Worm (Caenorhabditis elegans): ENCODE data around the gene lgc-14.

lgc-14 gene

DNA sequence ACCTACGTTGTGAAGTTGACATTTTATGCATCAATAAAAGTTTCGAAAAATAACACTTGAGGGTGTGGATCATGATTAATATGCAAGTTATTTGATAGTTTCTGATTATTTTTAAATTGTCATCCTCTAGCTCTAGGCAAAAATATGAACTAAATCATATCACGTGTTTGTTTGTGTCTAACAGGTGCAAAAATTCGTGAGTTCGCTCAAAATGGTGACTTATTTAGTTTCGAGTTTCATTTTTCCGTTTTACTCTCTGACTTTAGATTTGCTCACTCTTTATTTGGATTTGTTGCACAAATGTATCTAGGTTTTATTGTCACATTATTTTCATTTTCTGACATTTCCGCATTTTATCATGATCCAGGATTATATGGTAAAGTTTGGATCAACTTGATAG, 7.0 kb downstream of the lgc-14 start, which contains the start of gene lgc-16:
Gene lgc-16 (plus strand): TSS at position 301 of the 400 bp plus-strand sequence.
- TF ChIP-seq flt-1 (GFP tag; IDR thresholded peaks at IDR 0.05) = no peak
- TF ChIP-seq ztf-23 (GFP tag; IDR thresholded peaks at IDR 0.05) = no peak
- no peak for TF ChIP-seq cog-1 (tag; optimal IDR thresholded peaks at IDR 0.05)
- no peak for TF ChIP-seq ztf-29 (GFP tag; IDR thresholded peaks at IDR 0.05)
- no peak for TF ChIP-seq T22C8.4 (GFP tag; IDR thresholded peaks at IDR 0.05)

DNA sequence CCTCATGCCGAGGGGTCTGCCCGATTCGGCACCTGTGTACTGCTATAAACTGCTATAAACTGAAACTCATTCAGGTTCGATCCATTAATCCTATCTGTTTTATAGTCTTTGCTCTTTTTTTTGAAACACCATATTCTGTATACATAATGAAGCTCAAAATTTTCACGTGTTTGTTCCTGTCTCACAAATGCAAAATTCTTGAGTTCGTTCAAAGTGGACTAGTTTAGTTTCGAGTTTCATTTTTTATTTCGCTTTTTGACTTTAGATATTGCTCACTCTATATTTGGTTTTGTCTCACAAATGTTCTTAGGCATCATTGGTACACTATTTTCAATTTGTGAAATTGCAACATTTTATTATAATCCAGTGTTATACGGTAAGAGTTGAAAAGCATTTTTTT, 10.0 kb downstream of the lgc-14 start, which contains the start of gene lgc-17:
Gene lgc-17 (plus strand): TSS at position 301 of the 400 bp plus-strand sequence.
- TF ChIP-seq ztf-29 (GFP tag; IDR thresholded peaks at IDR 0.05) (no peak), ztf-23 (GFP tag; IDR thresholded peaks at IDR 0.05) (no peak), cog-1 (tag; optimal IDR thresholded peaks at IDR 0.05) (no peak), flt-1 (GFP tag; IDR thresholded peaks at IDR 0.05) (no peak), klf-2 (GFP tag; conservative IDR thresholded peaks at IDR 0.05) (no peak), ref-1 (GFP tag; conservative IDR thresholded peaks at IDR 0.05) (no peak)

DNA sequence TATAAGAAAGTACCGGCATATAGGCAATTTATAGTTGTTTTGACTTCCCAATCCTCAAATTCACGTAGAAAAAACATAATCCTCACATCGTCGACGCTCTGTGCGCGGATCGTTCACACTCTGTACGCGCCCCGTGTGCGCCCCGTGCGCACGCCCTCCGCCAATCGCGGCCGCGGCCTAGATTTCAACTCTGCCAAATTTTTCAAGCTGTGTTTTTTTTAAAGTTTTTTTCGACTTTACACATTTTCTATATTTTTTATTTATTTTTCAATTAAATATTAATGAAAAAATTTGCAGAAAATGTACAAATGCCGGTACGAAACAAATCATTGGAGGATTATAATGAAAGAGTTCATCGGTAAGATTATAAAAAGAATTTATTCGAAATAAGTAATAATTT, 11.8 kb downstream of the lgc-14 start, which contains the start of gene T01H10.11:
Gene T01H10.11 (plus strand): TSS at position 301 of the 400 bp plus-strand sequence.
- TF ChIP-seq ztf-29 (GFP tag; IDR thresholded peaks at IDR 0.05) (no peak), flt-1 (GFP tag; IDR thresholded peaks at IDR 0.05) (no peak), klf-2 (GFP tag; conservative IDR thresholded peaks at IDR 0.05) (no peak), ztf-23 (GFP tag; IDR thresholded peaks at IDR 0.05) (no peak), ref-1 (GFP tag; conservative IDR thresholded peaks at IDR 0.05) (no peak), med-1 (GFP tag; optimal IDR thresholded peaks at IDR 0.05; ENCODE audit: insufficient read depth) (no peak), T22C8.4 (GFP tag; IDR thresholded peaks at IDR 0.05) (no peak), tab-1 (GFP tag; IDR thresholded peaks at IDR 0.05) (no peak), cog-1 (tag; optimal IDR thresholded peaks at IDR 0.05) (no peak)

DNA sequence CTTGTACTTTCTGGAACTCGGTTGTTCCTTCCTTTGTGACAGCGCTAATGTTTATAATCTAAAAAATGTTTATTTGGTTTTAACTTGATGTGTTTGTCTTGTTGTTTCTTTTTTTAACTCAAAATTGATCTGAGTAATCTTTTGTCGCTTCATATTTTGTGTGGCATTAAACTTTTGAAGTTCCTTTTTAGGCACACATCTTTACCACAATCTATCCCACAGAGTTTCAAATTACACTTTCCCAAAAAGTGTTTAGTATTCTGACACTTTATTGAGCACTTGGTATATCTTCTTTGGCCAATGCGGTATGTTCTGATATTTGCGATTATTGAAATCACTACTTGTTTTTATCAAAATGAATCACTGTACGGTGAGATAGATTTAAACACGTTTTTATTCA, 14.0 kb downstream of the lgc-14 start, which contains the start of gene lgc-18:
Gene lgc-18 (plus strand): TSS at position 301 of the 400 bp plus-strand sequence.
- no peak for TF ChIP-seq flt-1 (GFP tag; IDR thresholded peaks at IDR 0.05)
- TF ChIP-seq med-1 (GFP tag; optimal IDR thresholded peaks at IDR 0.05; ENCODE audit: insufficient read depth) = no peak
- no peak for TF ChIP-seq ztf-29 (GFP tag; IDR thresholded peaks at IDR 0.05)
- TF ChIP-seq cog-1 (tag; optimal IDR thresholded peaks at IDR 0.05) = no peak
- no peak for TF ChIP-seq ztf-23 (GFP tag; IDR thresholded peaks at IDR 0.05)
- no peak for TF ChIP-seq tab-1 (GFP tag; IDR thresholded peaks at IDR 0.05)
- TF ChIP-seq T22C8.4 (GFP tag; IDR thresholded peaks at IDR 0.05) = no peak
- no peak for TF ChIP-seq ref-1 (GFP tag; conservative IDR thresholded peaks at IDR 0.05)
- TF ChIP-seq klf-2 (GFP tag; conservative IDR thresholded peaks at IDR 0.05) = no peak

DNA sequence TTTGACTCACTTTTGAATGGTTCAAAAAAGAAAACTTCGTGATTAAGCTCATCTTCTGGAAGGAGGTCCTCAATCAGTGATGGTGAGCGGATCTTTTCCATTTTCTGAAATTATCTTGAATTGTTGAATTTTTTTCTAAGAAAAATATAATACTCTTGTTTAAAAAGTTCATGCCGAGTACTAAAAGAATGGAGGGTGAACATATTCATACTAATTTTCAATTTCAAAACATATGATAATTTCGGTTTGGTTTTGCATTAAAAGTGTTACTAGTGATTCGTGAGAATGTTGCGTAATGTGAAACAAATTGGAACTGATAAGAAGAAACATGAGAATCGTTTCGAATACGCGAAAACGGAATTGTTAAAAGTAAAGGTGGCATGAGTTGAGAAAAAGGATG, 29.7 kb downstream of the lgc-14 start, which contains the start of gene lyst-1:
Gene lyst-1 (minus strand): TSS at position 101 of the 400 bp plus-strand sequence.
- TF ChIP-seq flt-1 (GFP tag; IDR thresholded peaks at IDR 0.05) (no peak), med-1 (GFP tag; optimal IDR thresholded peaks at IDR 0.05; ENCODE audit: insufficient read depth) (no peak), ztf-29 (GFP tag; IDR thresholded peaks at IDR 0.05) (no peak), klf-2 (GFP tag; conservative IDR thresholded peaks at IDR 0.05) (no peak), ztf-23 (GFP tag; IDR thresholded peaks at IDR 0.05) (no peak), cog-1 (tag; optimal IDR thresholded peaks at IDR 0.05) (no peak)

DNA sequence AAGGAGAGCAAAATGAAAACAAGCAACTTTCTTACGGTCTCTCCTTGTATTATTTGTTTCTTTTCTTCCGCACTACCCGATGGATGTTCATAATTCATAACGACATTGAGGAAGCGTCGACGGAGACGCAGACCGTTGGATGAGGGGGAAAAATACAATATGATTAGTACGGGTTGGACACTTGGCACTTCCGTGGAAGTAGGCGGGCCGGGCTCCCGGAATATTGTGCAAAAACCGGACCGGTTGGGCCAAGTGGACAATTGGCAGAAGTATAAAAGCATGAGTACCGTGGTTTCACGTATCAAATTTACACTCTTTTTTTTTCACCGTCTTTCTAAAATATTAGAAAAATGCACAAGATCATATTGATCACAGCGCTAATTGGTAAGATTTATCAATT, 31.3 kb downstream of the lgc-14 start, which contains the start of gene M153.3:
Gene M153.3 (plus strand): TSS at position 301 of the 400 bp plus-strand sequence.
- TF ChIP-seq tab-1 (GFP tag; IDR thresholded peaks at IDR 0.05) = no peak
- no peak for TF ChIP-seq T22C8.4 (GFP tag; IDR thresholded peaks at IDR 0.05)
- TF ChIP-seq cog-1 (tag; optimal IDR thresholded peaks at IDR 0.05) = no peak
- 0 out of 2 replicates have a peak, but pooled peaks have one; percentile 26 for TF ChIP-seq ref-1 (GFP tag; conservative IDR thresholded peaks at IDR 0.05)

DNA sequence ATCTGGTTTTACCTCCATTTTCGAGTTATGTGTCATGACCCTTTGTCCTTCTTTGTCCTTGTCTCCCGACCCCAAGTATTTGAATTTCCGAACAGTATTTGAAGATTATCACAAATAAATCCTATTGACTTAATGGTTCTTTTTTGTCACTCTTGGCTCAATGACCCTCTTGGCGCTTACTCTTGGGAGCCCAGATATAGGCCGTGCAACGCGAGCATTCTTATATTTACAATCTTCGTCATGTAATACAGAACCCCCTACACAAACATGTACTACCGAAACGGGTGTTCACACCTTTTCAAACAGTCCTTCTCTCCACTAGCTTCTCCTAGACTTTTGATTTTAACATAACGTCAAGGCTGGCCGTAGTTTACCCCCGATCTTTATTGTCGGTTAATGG, 32.4 kb downstream of the lgc-14 start, which contains the start of gene M153.5:
Gene M153.5 (plus strand): TSS at position 301 of the 400 bp plus-strand sequence.
- TF ChIP-seq klf-2 (GFP tag; conservative IDR thresholded peaks at IDR 0.05) (no peak), med-1 (GFP tag; optimal IDR thresholded peaks at IDR 0.05; ENCODE audit: insufficient read depth) (no peak), tab-1 (GFP tag; IDR thresholded peaks at IDR 0.05) (no peak), ztf-29 (GFP tag; IDR thresholded peaks at IDR 0.05) (no peak), flt-1 (GFP tag; IDR thresholded peaks at IDR 0.05) (no peak), ztf-23 (GFP tag; IDR thresholded peaks at IDR 0.05) (no peak), T22C8.4 (GFP tag; IDR thresholded peaks at IDR 0.05) (no peak), ref-1 (GFP tag; conservative IDR thresholded peaks at IDR 0.05) (no peak), cog-1 (tag; optimal IDR thresholded peaks at IDR 0.05) (no peak)

DNA sequence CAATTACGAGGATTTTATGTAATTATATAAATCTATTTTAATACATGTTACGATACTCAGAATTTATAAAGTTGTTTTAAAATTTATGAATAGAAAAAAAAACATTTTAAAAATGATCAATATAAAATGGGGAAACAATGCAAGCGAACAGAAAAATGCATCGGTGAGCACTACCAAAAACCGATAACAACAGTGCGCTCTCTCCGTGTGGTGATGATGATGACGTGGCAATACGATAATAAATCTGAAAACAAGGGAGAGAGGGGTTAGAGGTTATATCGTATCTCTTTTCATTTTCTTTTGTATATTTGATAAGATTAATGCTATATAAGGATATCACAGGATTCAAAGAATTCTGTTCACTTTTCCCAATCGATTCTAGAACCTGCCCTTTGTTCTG, 34.6 kb downstream of the lgc-14 start:
- TF ChIP-seq ztf-23 (GFP tag; IDR thresholded peaks at IDR 0.05) (no peak), T22C8.4 (GFP tag; IDR thresholded peaks at IDR 0.05) (no peak), tab-1 (GFP tag; IDR thresholded peaks at IDR 0.05) (no peak), flt-1 (GFP tag; IDR thresholded peaks at IDR 0.05) (no peak), ztf-29 (GFP tag; IDR thresholded peaks at IDR 0.05) (no peak), ref-1 (GFP tag; conservative IDR thresholded peaks at IDR 0.05) (no peak), klf-2 (GFP tag; conservative IDR thresholded peaks at IDR 0.05) (no peak), cog-1 (tag; optimal IDR thresholded peaks at IDR 0.05) (no peak), med-1 (GFP tag; optimal IDR thresholded peaks at IDR 0.05; ENCODE audit: insufficient read depth) (no peak)

DNA sequence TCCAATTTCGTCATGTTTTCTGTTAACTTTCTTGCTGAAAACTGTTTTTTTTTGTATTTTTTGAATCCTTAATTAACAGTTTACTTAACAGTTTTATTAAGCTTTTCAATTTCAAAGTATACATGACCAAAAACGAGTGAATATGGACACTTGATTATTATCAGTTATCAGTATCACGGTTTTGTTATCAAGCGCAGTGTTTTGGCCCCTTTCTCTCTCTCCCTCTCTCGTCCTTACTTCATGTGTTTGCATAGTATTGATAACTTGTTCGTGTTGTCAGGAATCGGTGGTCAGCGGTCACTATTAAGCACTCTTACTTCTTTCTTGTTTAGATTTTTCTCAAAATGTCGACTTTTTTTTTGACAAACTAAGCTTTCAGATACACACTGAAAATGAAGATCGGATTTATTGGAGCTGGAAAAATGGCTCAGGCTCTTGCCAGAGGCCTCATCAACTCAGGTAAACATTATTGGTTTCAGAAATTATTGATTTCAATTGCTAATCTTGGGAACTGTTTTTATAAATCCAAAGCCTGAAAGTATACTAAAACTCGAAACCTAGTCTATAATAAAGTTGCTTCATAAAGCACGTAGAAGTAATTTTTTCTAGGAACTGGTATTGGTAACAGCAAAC, 35.3 kb downstream of the lgc-14 start, which contains the start of gene pycr-1:
Gene pycr-1 (plus strand): TSS at position 380 of the 633 bp plus-strand sequence.
- no peak for TF ChIP-seq cog-1 (tag; optimal IDR thresholded peaks at IDR 0.05)
- no peak for TF ChIP-seq med-1 (GFP tag; optimal IDR thresholded peaks at IDR 0.05; ENCODE audit: insufficient read depth)
- no peak for TF ChIP-seq T22C8.4 (GFP tag; IDR thresholded peaks at IDR 0.05)
- TF ChIP-seq flt-1 (GFP tag; IDR thresholded peaks at IDR 0.05) = no peak
- TF ChIP-seq ref-1 (GFP tag; conservative IDR thresholded peaks at IDR 0.05) = no peak
- TF ChIP-seq klf-2 (GFP tag; conservative IDR thresholded peaks at IDR 0.05) = no peak
- no peak for TF ChIP-seq ztf-23 (GFP tag; IDR thresholded peaks at IDR 0.05)
- no peak for TF ChIP-seq ztf-29 (GFP tag; IDR thresholded peaks at IDR 0.05)
- TF ChIP-seq tab-1 (GFP tag; IDR thresholded peaks at IDR 0.05) = no peak
